Fruit fly (Drosophila melanogaster) whole organism, embryonic: Measurements from ENCODE around the gene Eip93F.

Source experiments
- ATbp ChIP-seq: fragments of 200-800 bp; sonication (Bioruptor generic); optimal IDR thresholded peaks from 2 replicates; lab custom pipeline; 2017; ENCODE audit warnings: missing biosample characterization, mild to moderate bottlenecking, missing genetic modification characterization, missing genetic modification reagents
- CG10543 ChIP-seq: fragments of 200-800 bp; sonication (Bioruptor generic); optimal IDR thresholded peaks from 3 replicates; lab custom pipeline; 2017; ENCODE audit warnings: missing biosample characterization, mild to moderate bottlenecking, missing genetic modification characterization, moderate library complexity
- CG11504 ChIP-seq: fragments of 200-800 bp; sonication (Bioruptor generic); optimal IDR thresholded peaks from 3 replicates; lab custom pipeline; 2019; ENCODE audit warnings: missing biosample characterization, mild to moderate bottlenecking, missing genetic modification characterization, moderate library complexity
- CG11696 ChIP-seq: fragments of 200-800 bp; sonication (Bioruptor generic); IDR thresholded peaks from 2 replicates; pipeline ENCODE4 v1.3.6; 2022; ENCODE audit warnings: missing biosample characterization, missing genetic modification characterization
- CG12219 ChIP-seq: fragments of 200-800 bp; sonication (Bioruptor generic); optimal IDR thresholded peaks from 3 replicates; lab custom pipeline; 2018; ENCODE audit warnings: missing biosample characterization, mild to moderate bottlenecking, missing genetic modification characterization
- CG12299 ChIP-seq: fragments of 200-800 bp; sonication (Bioruptor generic); optimal IDR thresholded peaks from 2 replicates; lab custom pipeline; 2018; ENCODE audit warnings: missing biosample characterization, mild to moderate bottlenecking, missing genetic modification characterization
- CG12769 ChIP-seq: fragments of 200-800 bp; sonication (Bioruptor generic); optimal IDR thresholded peaks from 2 replicates; lab custom pipeline; 2019; ENCODE audit warnings: missing biosample characterization, mild to moderate bottlenecking, missing genetic modification characterization, moderate library complexity
- CG13296 ChIP-seq: fragments of 200-800 bp; sonication (Bioruptor generic); optimal IDR thresholded peaks from 3 replicates; lab custom pipeline; 2018; ENCODE audit warnings: missing biosample characterization, mild to moderate bottlenecking, missing genetic modification characterization
- CG13894 ChIP-seq: fragments of 200-800 bp; sonication (Bioruptor generic); optimal IDR thresholded peaks from 3 replicates; lab custom pipeline; 2018; ENCODE audit warnings: missing biosample characterization, mild to moderate bottlenecking, missing genetic modification characterization, moderate library complexity
- CG14710 ChIP-seq: fragments of 200-800 bp; sonication (Bioruptor generic); optimal IDR thresholded peaks from 3 replicates; lab custom pipeline; 2019; ENCODE audit warnings: missing biosample characterization, mild to moderate bottlenecking, missing genetic modification characterization, moderate library complexity
- CG1792 ChIP-seq: fragments of 200-800 bp; sonication (Bioruptor generic); optimal IDR thresholded peaks from 2 replicates; lab custom pipeline; 2016; ENCODE audit warnings: missing biosample characterization, missing genetic modification characterization
- CG2199 ChIP-seq: fragments of 200-800 bp; sonication (Bioruptor generic); IDR thresholded peaks from 3 replicates; pipeline ENCODE4 v1.3.6; 2022; ENCODE audit warnings: missing biosample characterization, missing genetic modification characterization
- CG3163 ChIP-seq: fragments of 200-800 bp; sonication (Bioruptor generic); optimal IDR thresholded peaks from 3 replicates; lab custom pipeline; 2016; ENCODE audit warnings: missing biosample characterization, missing genetic modification characterization
- CG32772 ChIP-seq: fragments of 200-800 bp; sonication (Bioruptor generic); IDR thresholded peaks from 2 replicates; pipeline ENCODE4 v1.3.6; 2022; ENCODE audit warnings: missing biosample characterization, missing genetic modification characterization
- CG3281 ChIP-seq: fragments of 200-800 bp; sonication (Bioruptor generic); optimal IDR thresholded peaks from 3 replicates; lab custom pipeline; 2017; ENCODE audit warnings: missing biosample characterization, mild to moderate bottlenecking, missing genetic modification characterization
- CG3726 ChIP-seq: fragments of 200-800 bp; sonication (Bioruptor generic); IDR thresholded peaks from 3 replicates; pipeline ENCODE4, ENCODE4 v1.3.6; 2022; ENCODE audit warnings: missing biosample characterization, missing genetic modification characterization
- CG4820 ChIP-seq: fragments of 200-800 bp; sonication (Bioruptor generic); optimal IDR thresholded peaks from 3 replicates; lab custom pipeline; 2016; ENCODE audit warnings: missing biosample characterization, missing genetic modification characterization
- CG8290 ChIP-seq, 3 experiments: fragments of 200-800 bp; sonication (Bioruptor generic); optimal IDR thresholded peaks; 2 replicates each; lab custom pipeline; 2016 to 2019; ENCODE audit warnings: missing biosample characterization in 3 of 3, missing genetic modification characterization in 3 of 3, mild to moderate bottlenecking in 2 of 3, moderate library complexity in 1 of 3
- D19B ChIP-seq: fragments of 200-800 bp; sonication (Bioruptor generic); optimal IDR thresholded peaks from 2 replicates; lab custom pipeline; 2017; ENCODE audit warnings: missing biosample characterization, mild to moderate bottlenecking, missing genetic modification characterization
- Deaf1 ChIP-seq: fragments of 200-800 bp; optimal IDR thresholded peaks from 3 replicates; lab custom pipeline; 2019; ENCODE audit warnings: missing biosample characterization, mild to moderate bottlenecking, missing genetic modification characterization, moderate library complexity
- ERR ChIP-seq: fragments of 200-800 bp; sonication (Bioruptor generic); optimal IDR thresholded peaks from 2 replicates; lab custom pipeline; 2016; ENCODE audit warnings: missing biosample characterization, missing genetic modification characterization
- Gsc ChIP-seq: fragments of 200-800 bp; sonication (Bioruptor generic); IDR thresholded peaks from 2 replicates; pipeline ENCODE4 v1.3.6; 2022; ENCODE audit warnings: missing biosample characterization, missing genetic modification characterization
- Mad ChIP-seq: fragments of 200-800 bp; sonication (Bioruptor generic); optimal IDR thresholded peaks from 2 replicates; lab custom pipeline; 2016; ENCODE audit warnings: missing biosample characterization, missing genetic modification characterization
- Med ChIP-seq: fragments of 200-800 bp; sonication (Bioruptor generic); peaks from one replicate; lab custom pipeline; 2016; ENCODE audit warnings: missing biosample characterization, missing genetic modification characterization, mild to moderate bottlenecking, inconsistent platforms, moderate library complexity
- NFAT ChIP-seq: fragments of 200-800 bp; sonication (Bioruptor generic); IDR thresholded peaks from 2 replicates; pipeline ENCODE4 v1.3.6; 2022; ENCODE audit warnings: missing biosample characterization, missing genetic modification characterization
- NK7.1 ChIP-seq: fragments of 200-800 bp; sonication (Bioruptor generic); optimal IDR thresholded peaks from 3 replicates; lab custom pipeline; 2016; ENCODE audit warnings: missing biosample characterization, missing genetic modification characterization
- Ravus ChIP-seq: fragments of 200-800 bp; sonication (Bioruptor generic); IDR thresholded peaks from 2 replicates; pipeline ENCODE4 v1.3.6; 2022; ENCODE audit warnings: missing biosample characterization, missing genetic modification characterization
- Sry-δ ChIP-seq: fragments of 200-800 bp; sonication (Bioruptor generic); optimal IDR thresholded peaks from 2 replicates; lab custom pipeline; 2016; ENCODE audit warnings: missing biosample characterization, missing genetic modification characterization
- Xrp1 ChIP-seq: fragments of 200-800 bp; sonication (Bioruptor generic); IDR thresholded peaks from 2 replicates; pipeline ENCODE4 v1.3.6; 2022; ENCODE audit warnings: missing biosample characterization, missing genetic modification characterization
- ab ChIP-seq: fragments of 200-800 bp; sonication (Bioruptor generic); optimal IDR thresholded peaks from 2 replicates; lab custom pipeline; 2016; ENCODE audit warnings: missing biosample characterization, missing genetic modification characterization
- ato ChIP-seq: fragments of 200-800 bp; sonication (Bioruptor generic); IDR thresholded peaks from 2 replicates; pipeline ENCODE4 v1.3.6; 2022; ENCODE audit warnings: missing biosample characterization, missing genetic modification characterization; ENCODE audit not compliant: partially characterized antibody
- cato ChIP-seq: fragments of 200-800 bp; sonication (Bioruptor generic); optimal IDR thresholded peaks from 2 replicates; lab custom pipeline; 2016; ENCODE audit warnings: missing biosample characterization, missing genetic modification characterization, borderline replicate concordance
- croc ChIP-seq: fragments of 200-800 bp; sonication (Bioruptor generic); conservative IDR thresholded peaks from 3 replicates; pipeline ENCODE4 v1.3.6; 2022; ENCODE audit warnings: missing biosample characterization, missing genetic modification characterization
- dati ChIP-seq: fragments of 200-800 bp; sonication (Bioruptor generic); IDR thresholded peaks from 2 replicates; pipeline ENCODE4 v1.3.6; 2022; ENCODE audit warnings: missing biosample characterization, missing genetic modification characterization
- esg ChIP-seq: fragments of 200-800 bp; sonication (Bioruptor generic); conservative IDR thresholded peaks from 2 replicates; pipeline ENCODE4 v1.3.6; 2022; ENCODE audit warnings: missing biosample characterization, missing genetic modification characterization
- exex ChIP-seq: fragments of 200-800 bp; sonication (Bioruptor generic); optimal IDR thresholded peaks from 4 replicates; lab custom pipeline; 2018; ENCODE audit warnings: missing biosample characterization, mild to moderate bottlenecking, missing genetic modification characterization, moderate library complexity
- fu2 ChIP-seq: fragments of 200-800 bp; sonication (Bioruptor generic); optimal IDR thresholded peaks from 2 replicates; lab custom pipeline; 2016; ENCODE audit warnings: missing biosample characterization, missing genetic modification characterization
- grn ChIP-seq: fragments of 200-800 bp; sonication (Bioruptor generic); optimal IDR thresholded peaks from 3 replicates; lab custom pipeline; 2017; ENCODE audit warnings: missing biosample characterization, missing genetic modification characterization
- hb ChIP-seq: fragments of 200-800 bp; sonication (Bioruptor generic); IDR thresholded peaks from 3 replicates; pipeline ENCODE4 v1.3.6; 2022; ENCODE audit warnings: missing biosample characterization, missing genetic modification characterization; ENCODE audit not compliant: partially characterized antibody
- jigr1 ChIP-seq: fragments of 200-800 bp; sonication (Bioruptor generic); IDR thresholded peaks from 3 replicates; pipeline ENCODE4 v1.3.6; 2022; ENCODE audit warnings: missing biosample characterization, missing genetic modification characterization
- jing ChIP-seq: fragments of 200-800 bp; sonication (Bioruptor generic); optimal IDR thresholded peaks from 2 replicates; lab custom pipeline; 2018; ENCODE audit warnings: missing biosample characterization, mild to moderate bottlenecking, missing genetic modification characterization
- pan ChIP-seq, 4 experiments: fragments of >200 bp in 3 of 4; fragments of 200-800 bp in 1 of 4; sonication (Bioruptor generic) in 1 of 4; optimal IDR thresholded peaks in 3 of 4; IDR thresholded peaks in 1 of 4; 2 replicates each; pipeline versions ENCODE4 v1.3.6 to Lab custom; 2017 to 2022; ENCODE audit warnings: missing biosample characterization in 2 of 4, missing genetic modification characterization in 2 of 4, mixed read lengths in 1 of 4
- pfk ChIP-seq: fragments of 200-800 bp; sonication (Bioruptor generic); optimal IDR thresholded peaks from 2 replicates; lab custom pipeline; 2018; ENCODE audit warnings: missing biosample characterization, mild to moderate bottlenecking, missing genetic modification characterization, moderate library complexity
- prd ChIP-seq, 3 experiments: fragments of >200 bp in 2 of 3; fragments of 200-800 bp in 1 of 3; sonication (Bioruptor generic) in 1 of 3; optimal IDR thresholded peaks in 2 of 3; IDR thresholded peaks in 1 of 3; 2 replicates in 2 of 3; 3 replicates in 1 of 3; pipeline versions ENCODE4 v1.3.6 to Lab custom; 2017 to 2022; ENCODE audit warnings: missing biosample characterization in 1 of 3, missing genetic modification characterization in 1 of 3
- sd ChIP-seq: fragments of 200-800 bp; sonication (Bioruptor generic); optimal IDR thresholded peaks from 3 replicates; lab custom pipeline; 2018; ENCODE audit warnings: missing biosample characterization, mild to moderate bottlenecking, missing genetic modification characterization, moderate library complexity
- stc ChIP-seq: fragments of 200-800 bp; sonication (Bioruptor generic); IDR thresholded peaks from 2 replicates; pipeline ENCODE4 v1.3.6; 2022; ENCODE audit warnings: missing biosample characterization, missing genetic modification characterization
- sug ChIP-seq: fragments of 200-800 bp; optimal IDR thresholded peaks from 2 replicates; lab custom pipeline; 2019; ENCODE audit warnings: missing biosample characterization, mild to moderate bottlenecking, missing genetic modification characterization, moderate library complexity
- tgo ChIP-seq: fragments of 200-800 bp; sonication (Bioruptor generic); IDR thresholded peaks from 3 replicates; pipeline ENCODE4 v1.3.6; 2022; ENCODE audit warnings: missing biosample characterization, missing genetic modification characterization
- trh ChIP-seq: fragments of 200-800 bp; sonication (Bioruptor generic); optimal IDR thresholded peaks from 2 replicates; lab custom pipeline; 2016; ENCODE audit warnings: missing biosample characterization, missing genetic modification characterization
- zen2 ChIP-seq: fragments of 200-800 bp; sonication (Bioruptor generic); IDR thresholded peaks from 3 replicates; pipeline ENCODE4 v1.3.6; 2022; ENCODE audit warnings: missing biosample characterization, missing genetic modification characterization; ENCODE audit not compliant: partially characterized antibody

Eip93F gene

DNA sequence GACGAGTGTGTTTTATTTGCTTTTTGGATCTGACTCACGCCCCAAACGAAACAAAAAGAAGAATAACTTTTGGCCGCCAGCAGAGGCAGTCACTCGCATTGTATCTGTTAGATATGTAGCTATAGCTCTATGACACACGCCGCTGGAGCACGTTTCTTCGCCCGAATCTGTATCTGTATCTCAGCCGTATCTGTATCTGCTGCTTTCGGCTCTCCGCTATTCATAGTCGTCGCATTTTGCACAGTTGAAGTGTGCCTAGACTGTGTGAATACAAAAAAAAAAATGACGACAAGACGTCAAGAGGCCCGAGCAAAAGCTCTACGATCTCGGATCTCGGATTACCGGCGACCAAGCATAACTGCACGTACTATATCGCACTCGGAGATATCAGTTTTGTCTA, 97.8 kb downstream of the Eip93F start:
- TF ChIP-seq grn (GFP tag; lab: Kevin White, UChicago), result peak; percentile 44
- peak; percentile 62 for TF ChIP-seq sd
- TF ChIP-seq CG13296 (GFP tag; lab: Kevin White, UChicago), result no peak
- no peak for TF ChIP-seq CG14710 (tag; lab: Kevin White, UChicago)
- TF ChIP-seq CG11696 (GFP tag; lab: Robert Waterston, UW), result no peak
- TF ChIP-seq CG32772 (GFP tag; lab: Robert Waterston, UW), result no peak
- no peak for TF ChIP-seq CG12299 (tag; lab: Kevin White, UChicago)
- TF ChIP-seq Sry-δ, result no peak
- no peak for TF ChIP-seq esg (GFP tag; lab: Robert Waterston, UW)
- TF ChIP-seq Gsc (GFP tag; lab: Robert Waterston, UW), result no peak
- TF ChIP-seq CG1792 (GFP tag; lab: Kevin White, UChicago), result no peak
- TF ChIP-seq pfk (GFP tag; lab: Kevin White, UChicago), result no peak
- TF ChIP-seq CG4820 (GFP tag; lab: Kevin White, UChicago), result no peak
- no peak for TF ChIP-seq CG8290 (GFP tag; optimal IDR thresholded peaks at IDR 0.05; lab: Kevin White, UChicago)
- peak in 1 of 2 experiments; percentile 34 for TF ChIP-seq CG8290 (tag; optimal IDR thresholded peaks at IDR 0.05; lab: Kevin White, UChicago)
- TF ChIP-seq CG2199 (GFP tag; lab: Robert Waterston, UW), result peak; percentile 59; the same call in 1 of the 3 replicates
- TF ChIP-seq jigr1 (GFP tag; lab: Robert Waterston, UW), result no peak
- no peak for TF ChIP-seq jing
- no peak for TF ChIP-seq pan (optimal IDR thresholded peaks at IDR 0.05; lab: Kevin White, UChicago)
- no peak for TF ChIP-seq pan (GFP tag; optimal IDR thresholded peaks at IDR 0.05 in 1 of 2, IDR thresholded peaks at IDR 0.05 in 1 of 2)
- no peak for TF ChIP-seq fu2
- no peak for TF ChIP-seq Mad (GFP tag; lab: Kevin White, UChicago)
- TF ChIP-seq zen2, result no peak
- no peak for TF ChIP-seq stc
- TF ChIP-seq CG11504 (tag; lab: Kevin White, UChicago), result no peak
- TF ChIP-seq NFAT (GFP tag; lab: Robert Waterston, UW), result no peak
- TF ChIP-seq NK7.1 (GFP tag; lab: Kevin White, UChicago), result no peak
- 0 out of 2 replicates have a peak, but pooled peaks have one; percentile 40 for TF ChIP-seq ato
- TF ChIP-seq Med (GFP tag; lab: Kevin White, UChicago), result peak; percentile 78
- no peak for TF ChIP-seq croc (GFP tag; lab: Robert Waterston, UW)
- TF ChIP-seq CG3163, result no peak
- peak; percentile 10 for TF ChIP-seq sug (tag; lab: Kevin White, UChicago)
- TF ChIP-seq ERR (GFP tag; lab: Kevin White, UChicago), result no peak
- no peak for TF ChIP-seq ATbp (GFP tag; lab: Kevin White, UChicago)
- no peak for TF ChIP-seq dati
- TF ChIP-seq exex, result no peak
- no peak for TF ChIP-seq D19B
- no peak for TF ChIP-seq Xrp1 (GFP tag; lab: Robert Waterston, UW)
- TF ChIP-seq CG10543 (GFP tag; lab: Kevin White, UChicago), result peak; percentile 25
- TF ChIP-seq prd (optimal IDR thresholded peaks at IDR 0.05; lab: Kevin White, UChicago), result no peak
- no peak for TF ChIP-seq prd (GFP tag; IDR thresholded peaks at IDR 0.05; lab: Robert Waterston, UW)
- no peak for TF ChIP-seq trh
- no peak for TF ChIP-seq CG3281 (GFP tag; lab: Kevin White, UChicago)
- peak; percentile 83 for TF ChIP-seq CG13894 (tag; lab: Kevin White, UChicago)
- no peak for TF ChIP-seq cato (GFP tag; lab: Kevin White, UChicago)
- TF ChIP-seq Deaf1 (tag; lab: Kevin White, UChicago), result peak; percentile 20
- peak; percentile 39 for TF ChIP-seq CG12769 (tag; lab: Kevin White, UChicago)
- no peak for TF ChIP-seq CG12219 (GFP tag; lab: Kevin White, UChicago)
- no peak for TF ChIP-seq Ravus (GFP tag; lab: Robert Waterston, UW)
- no peak for TF ChIP-seq hb (GFP tag; lab: Robert Waterston, UW)
- TF ChIP-seq ab (GFP tag; lab: Kevin White, UChicago), result no peak
- TF ChIP-seq CG3726, result no peak
- no peak for TF ChIP-seq tgo (GFP tag; lab: Robert Waterston, UW)
